Fruit fly (Drosophila melanogaster) whole organism, embryonic: ENCODE results near the gene Notum.
A peak's percentile ranks its signal among the peaks of the same experiment; 100 is the strongest.

Experiments used
- Ada2b ChIP-seq: fragments of 200-800 bp; sonication (Bioruptor generic); IDR thresholded peaks from 2 replicates; pipeline ENCODE4 v1.3.6; 2022; ENCODE audit warnings: missing biosample characterization, missing genetic modification characterization
- Asciz ChIP-seq: fragments of 200-800 bp; sonication (Bioruptor generic); optimal IDR thresholded peaks from 2 replicates; lab custom pipeline; 2017; ENCODE audit warnings: missing biosample characterization, mild to moderate bottlenecking, missing genetic modification characterization, missing genetic modification reagents
- B-H1 ChIP-seq: fragments of 200-800 bp; sonication (Bioruptor generic); IDR thresholded peaks from 3 replicates; pipeline ENCODE4 v1.3.6; 2022; ENCODE audit warnings: missing biosample characterization, missing genetic modification characterization
- Bteb2 ChIP-seq: fragments of 200-800 bp; sonication (Bioruptor generic); optimal IDR thresholded peaks from 2 replicates; lab custom pipeline; 2016; ENCODE audit warnings: missing biosample characterization, missing genetic modification characterization
- CG10147 ChIP-seq: fragments of 200-800 bp; sonication (Bioruptor generic); optimal IDR thresholded peaks from 2 replicates; lab custom pipeline; 2019; ENCODE audit warnings: missing biosample characterization, mild to moderate bottlenecking, missing genetic modification characterization, moderate library complexity
- CG10462 ChIP-seq: fragments of 200-800 bp; sonication (Bioruptor generic); optimal IDR thresholded peaks from 2 replicates; lab custom pipeline; 2016; ENCODE audit warnings: missing biosample characterization, missing genetic modification characterization
- CG11695 ChIP-seq: fragments of 200-800 bp; sonication (Bioruptor generic); IDR thresholded peaks from 3 replicates; pipeline ENCODE4 v1.3.6; 2022; ENCODE audit warnings: missing biosample characterization, missing genetic modification characterization
- CG1233 ChIP-seq: fragments of 200-800 bp; sonication (Bioruptor generic); optimal IDR thresholded peaks from 4 replicates; lab custom pipeline; 2018; ENCODE audit warnings: missing biosample characterization, mild to moderate bottlenecking, missing genetic modification characterization
- CG12391 ChIP-seq: fragments of 200-800 bp; sonication (Bioruptor generic); optimal IDR thresholded peaks from 3 replicates; lab custom pipeline; 2018; ENCODE audit warnings: missing biosample characterization, mild to moderate bottlenecking, missing genetic modification characterization, moderate library complexity
- CG13287 ChIP-seq: fragments of 200-800 bp; sonication (Bioruptor generic); IDR thresholded peaks from 2 replicates; pipeline ENCODE4 v1.3.6; 2022; ENCODE audit warnings: missing biosample characterization, missing genetic modification characterization; ENCODE audit not compliant: partially characterized antibody
- CG13296 ChIP-seq: fragments of 200-800 bp; sonication (Bioruptor generic); optimal IDR thresholded peaks from 3 replicates; lab custom pipeline; 2018; ENCODE audit warnings: missing biosample characterization, mild to moderate bottlenecking, missing genetic modification characterization
- CG13775 ChIP-seq: fragments of 200-800 bp; sonication (Bioruptor generic); optimal IDR thresholded peaks from 3 replicates; lab custom pipeline; 2017; ENCODE audit warnings: missing biosample characterization, mild to moderate bottlenecking, missing genetic modification characterization
- CG14050 ChIP-seq: fragments of 200-800 bp; sonication (Bioruptor generic); IDR thresholded peaks from 3 replicates; pipeline ENCODE4 v1.3.6; 2022; ENCODE audit warnings: missing biosample characterization, missing genetic modification characterization
- CG1529 ChIP-seq: fragments of 200-800 bp; sonication (Bioruptor generic); optimal IDR thresholded peaks from 3 replicates; lab custom pipeline; 2018; ENCODE audit warnings: missing biosample characterization, missing genetic modification characterization
- CG17359 ChIP-seq: fragments of 200-800 bp; sonication (Bioruptor generic); optimal IDR thresholded peaks from 3 replicates; lab custom pipeline; 2018; ENCODE audit warnings: missing biosample characterization, mild to moderate bottlenecking, missing genetic modification characterization, moderate library complexity
- CG2129 ChIP-seq: fragments of 200-800 bp; sonication (Bioruptor generic); IDR thresholded peaks from 2 replicates; pipeline ENCODE4 v1.3.6; 2022; ENCODE audit warnings: missing biosample characterization, missing genetic modification characterization; ENCODE audit not compliant: partially characterized antibody
- CG2712 ChIP-seq: fragments of 200-800 bp; optimal IDR thresholded peaks from 3 replicates; lab custom pipeline; 2019; ENCODE audit warnings: missing biosample characterization, mild to moderate bottlenecking, missing genetic modification characterization, moderate library complexity
- CG32767 ChIP-seq: fragments of 200-800 bp; sonication (Bioruptor generic); IDR thresholded peaks from 2 replicates; pipeline ENCODE4 v1.3.6; 2022; ENCODE audit warnings: missing biosample characterization, missing genetic modification characterization
- CG3995 ChIP-seq: fragments of 200-800 bp; sonication (Bioruptor generic); optimal IDR thresholded peaks from 3 replicates; lab custom pipeline; 2016; ENCODE audit warnings: missing biosample characterization, missing genetic modification characterization
- CG4730 ChIP-seq: fragments of 200-800 bp; sonication (Bioruptor generic); IDR thresholded peaks from 2 replicates; pipeline ENCODE4 v1.3.6; 2022; ENCODE audit warnings: missing biosample characterization, missing genetic modification characterization
- CG6272 ChIP-seq: fragments of 200-800 bp; sonication (Bioruptor generic); IDR thresholded peaks from 2 replicates; pipeline ENCODE4 v1.3.6; 2022; ENCODE audit warnings: missing biosample characterization, missing genetic modification characterization
- CG6683 ChIP-seq: fragments of 200-800 bp; sonication (Bioruptor generic); optimal IDR thresholded peaks from 2 replicates; lab custom pipeline; 2017; ENCODE audit warnings: missing biosample characterization, mild to moderate bottlenecking, missing genetic modification characterization, missing genetic modification reagents
- CG6689 ChIP-seq: fragments of 200-800 bp; sonication (Bioruptor generic); IDR thresholded peaks from 2 replicates; pipeline ENCODE4 v1.3.6; 2022; ENCODE audit warnings: missing biosample characterization, missing genetic modification characterization
- CG7271 ChIP-seq: fragments of 200-800 bp; sonication (Bioruptor generic); optimal IDR thresholded peaks from 2 replicates; lab custom pipeline; 2018; ENCODE audit warnings: missing biosample characterization, mild to moderate bottlenecking, missing genetic modification characterization, moderate library complexity
- CG9727 ChIP-seq: fragments of 200-800 bp; sonication (Bioruptor generic); optimal IDR thresholded peaks from 3 replicates; lab custom pipeline; 2017; ENCODE audit warnings: missing biosample characterization, mild to moderate bottlenecking, missing genetic modification characterization
- Deaf1 ChIP-seq: fragments of 200-800 bp; optimal IDR thresholded peaks from 3 replicates; lab custom pipeline; 2019; ENCODE audit warnings: missing biosample characterization, mild to moderate bottlenecking, missing genetic modification characterization, moderate library complexity
- E2f2 ChIP-seq: fragments of 200-800 bp; sonication (Bioruptor generic); IDR thresholded peaks from 2 replicates; pipeline ENCODE4 v1.3.6; 2022; ENCODE audit warnings: missing biosample characterization, missing genetic modification characterization
- ERR ChIP-seq: fragments of 200-800 bp; sonication (Bioruptor generic); optimal IDR thresholded peaks from 2 replicates; lab custom pipeline; 2016; ENCODE audit warnings: missing biosample characterization, missing genetic modification characterization
- Elba2 ChIP-seq: fragments of 200-800 bp; sonication (Bioruptor generic); optimal IDR thresholded peaks from 3 replicates; lab custom pipeline; 2016; ENCODE audit warnings: missing biosample characterization, missing genetic modification characterization
- HHEX ChIP-seq: fragments of 200-800 bp; sonication (Bioruptor generic); optimal IDR thresholded peaks from 3 replicates; lab custom pipeline; 2017; ENCODE audit warnings: missing biosample characterization, mild to moderate bottlenecking, missing genetic modification characterization, missing genetic modification reagents
- Hr39 ChIP-seq: fragments of >200 bp; optimal IDR thresholded peaks from 2 replicates; lab custom pipeline; 2017
- Kr ChIP-seq: fragments of 200-800 bp; sonication (Bioruptor generic); optimal IDR thresholded peaks from 2 replicates; lab custom pipeline; 2017; ENCODE audit warnings: missing biosample characterization, mild to moderate bottlenecking, missing genetic modification characterization
- Mad ChIP-seq: fragments of 200-800 bp; sonication (Bioruptor generic); optimal IDR thresholded peaks from 2 replicates; lab custom pipeline; 2016; ENCODE audit warnings: missing biosample characterization, missing genetic modification characterization
- Mrtf ChIP-seq: fragments of 200-800 bp; sonication (Bioruptor generic); IDR thresholded peaks from 3 replicates; pipeline ENCODE4 v1.3.6; 2022; ENCODE audit warnings: missing biosample characterization, missing genetic modification characterization
- Nf-YC ChIP-seq: fragments of 200-800 bp; optimal IDR thresholded peaks from 3 replicates; lab custom pipeline; 2019; ENCODE audit warnings: missing biosample characterization, mild to moderate bottlenecking, missing genetic modification characterization, moderate library complexity
- Oli ChIP-seq: fragments of 200-800 bp; sonication (Bioruptor generic); optimal IDR thresholded peaks from 2 replicates; lab custom pipeline; 2018; ENCODE audit warnings: missing biosample characterization, mild to moderate bottlenecking, missing genetic modification characterization, moderate library complexity
- Opbp ChIP-seq: fragments of 200-800 bp; sonication (Bioruptor generic); IDR thresholded peaks from 3 replicates; pipeline ENCODE4 v1.3.6; 2022; ENCODE audit warnings: missing biosample characterization, missing genetic modification characterization; ENCODE audit not compliant: partially characterized antibody
- PHDP ChIP-seq: fragments of 200-800 bp; sonication (Bioruptor generic); optimal IDR thresholded peaks from 3 replicates; lab custom pipeline; 2018; ENCODE audit warnings: missing biosample characterization, mild to moderate bottlenecking, missing genetic modification characterization, moderate library complexity
- az2 ChIP-seq: fragments of 200-800 bp; sonication (Bioruptor generic); optimal IDR thresholded peaks from 3 replicates; lab custom pipeline; 2016; ENCODE audit warnings: missing biosample characterization, missing genetic modification characterization
- dmrt11E ChIP-seq: fragments of 200-800 bp; sonication (Bioruptor generic); optimal IDR thresholded peaks from 3 replicates; lab custom pipeline; 2018; ENCODE audit warnings: missing biosample characterization, mild to moderate bottlenecking, missing genetic modification characterization, moderate library complexity
- fd3F ChIP-seq: fragments of 200-800 bp; sonication (Bioruptor generic); optimal IDR thresholded peaks from 2 replicates; lab custom pipeline; 2018; ENCODE audit warnings: missing biosample characterization, mild to moderate bottlenecking, missing genetic modification characterization, moderate library complexity
- fd96Cb ChIP-seq: fragments of 200-800 bp; sonication (Bioruptor generic); optimal IDR thresholded peaks from 2 replicates; lab custom pipeline; 2018; ENCODE audit warnings: missing biosample characterization, mild to moderate bottlenecking, missing genetic modification characterization, moderate library complexity
- nau ChIP-seq: fragments of 200-800 bp; sonication (Bioruptor generic); optimal IDR thresholded peaks from 3 replicates; lab custom pipeline; 2017; ENCODE audit warnings: missing biosample characterization, mild to moderate bottlenecking, missing genetic modification characterization, missing genetic modification reagents
- oc ChIP-seq: fragments of 200-800 bp; sonication (Bioruptor generic); optimal IDR thresholded peaks from 2 replicates; lab custom pipeline; 2018; ENCODE audit warnings: missing biosample characterization, mild to moderate bottlenecking, missing genetic modification characterization, moderate library complexity
- phol ChIP-seq: fragments of 200-800 bp; sonication (Bioruptor generic); optimal IDR thresholded peaks from 3 replicates; lab custom pipeline; 2018; ENCODE audit warnings: missing biosample characterization, mild to moderate bottlenecking, missing genetic modification characterization, moderate library complexity
- pros ChIP-seq: fragments of 200-800 bp; sonication (Bioruptor generic); optimal IDR thresholded peaks from 3 replicates; lab custom pipeline; 2019; ENCODE audit warnings: missing biosample characterization, mild to moderate bottlenecking, missing genetic modification characterization, moderate library complexity
- schlank ChIP-seq: fragments of 200-800 bp; sonication (Bioruptor generic); optimal IDR thresholded peaks from 2 replicates; lab custom pipeline; 2018; ENCODE audit warnings: missing biosample characterization, mild to moderate bottlenecking, missing genetic modification characterization
- sens ChIP-seq: fragments of 200-800 bp; sonication (Bioruptor generic); peaks from one replicate; lab custom pipeline; 2016; ENCODE audit warnings: missing biosample characterization, missing genetic modification characterization
- so ChIP-seq: fragments of 200-800 bp; sonication (Bioruptor generic); IDR thresholded peaks from 3 replicates; pipeline ENCODE4 v1.3.6; 2022; ENCODE audit warnings: missing biosample characterization, missing genetic modification characterization
- vvl ChIP-seq: fragments of 200-800 bp; sonication (Bioruptor generic); IDR thresholded peaks from 2 replicates; pipeline ENCODE4 v1.3.6; 2022; ENCODE audit warnings: missing biosample characterization, missing genetic modification characterization
- wor ChIP-seq: fragments of 200-800 bp; sonication (Bioruptor generic); IDR thresholded peaks from 2 replicates; pipeline ENCODE4 v1.3.6; 2022; ENCODE audit warnings: missing biosample characterization, missing genetic modification characterization

Notum gene

dm6 chr3L:16054095-16054494, 30.8 kb downstream of the Notum start (continued):
- TF ChIP-seq Nf-YC (tag; lab: Kevin White, UChicago) (peak; percentile 40), CG6683 (GFP tag; lab: Kevin White, UChicago) (no peak), CG3995 (GFP tag; lab: Kevin White, UChicago) (no peak), HHEX (GFP tag; lab: Kevin White, UChicago) (peak; percentile 14), CG17359 (tag; lab: Kevin White, UChicago) (peak; percentile 24), CG14050 (no peak), ERR (GFP tag; lab: Kevin White, UChicago) (no peak), CG2129 (GFP tag; lab: Robert Waterston, UW) (no peak), dmrt11E (tag; lab: Kevin White, UChicago) (peak; percentile 15), pros (GFP tag; lab: Kevin White, UChicago) (no peak), nau (GFP tag; lab: Kevin White, UChicago) (peak; percentile 2), CG10147 (peak; percentile 38), so (no peak), fd3F (no peak), Ada2b (no peak), wor (0 out of 2 replicates have a peak, but pooled peaks have one; percentile 19), schlank (no peak), Asciz (peak; percentile 61), CG10462 (GFP tag; lab: Kevin White, UChicago) (peak; percentile 2), vvl (GFP tag; lab: Robert Waterston, UW) (peak; percentile 22; the same call in 1 of the 2 replicates), Hr39 (lab: Kevin White, UChicago) (no peak), CG9727 (GFP tag; lab: Kevin White, UChicago) (peak; percentile 64), CG12391 (peak; percentile 51), Mrtf (GFP tag; lab: Robert Waterston, UW) (0 out of 3 replicates have a peak, but pooled peaks have one; percentile 39), E2f2 (GFP tag; lab: Robert Waterston, UW) (peak; percentile 22; the same call in 1 of the 2 replicates), CG4730 (GFP tag; lab: Robert Waterston, UW) (no peak), CG13287 (GFP tag; lab: Robert Waterston, UW) (no peak), Mad (GFP tag; lab: Kevin White, UChicago) (no peak), CG13296 (no peak), Deaf1 (peak; percentile 33), CG32767 (0 out of 2 replicates have a peak, but pooled peaks have one; percentile 29), CG1233 (no peak), CG2712 (tag; lab: Kevin White, UChicago) (peak; percentile 68), az2 (peak; percentile 56), Opbp (GFP tag; lab: Robert Waterston, UW) (no peak), sens (GFP tag; lab: Kevin White, UChicago) (peak; percentile 75), B-H1 (GFP tag; lab: Robert Waterston, UW) (no peak), oc (no peak), CG11695 (GFP tag; lab: Robert Waterston, UW) (peak; percentile 64), Bteb2 (GFP tag; lab: Kevin White, UChicago) (peak; percentile 8), CG7271 (tag; lab: Kevin White, UChicago) (no peak), CG13775 (GFP tag; lab: Kevin White, UChicago) (peak; percentile 30), Elba2 (GFP tag; lab: Kevin White, UChicago) (no peak), Kr (GFP tag; lab: Kevin White, UChicago) (no peak), CG6272 (GFP tag; lab: Robert Waterston, UW) (no peak), CG6689 (peak; percentile 71), fd96Cb (tag; lab: Kevin White, UChicago) (peak; percentile 51), CG1529 (GFP tag; lab: Kevin White, UChicago) (peak; percentile 34), phol (tag; lab: Kevin White, UChicago) (peak; percentile 68), PHDP (tag; lab: Kevin White, UChicago) (peak; percentile 49), Oli (peak; percentile 68)
